Worm (Caenorhabditis elegans) whole organism, L4 larva: Measurements from ENCODE around the gene Y43F8C.3.

ENCODE experiments used
- D1046.2 ChIP-seq: fragments of 200-800 bp; sonication (Bioruptor generic); IDR thresholded peaks from 2 replicates; pipeline ENCODE4 v1.3.6; 2022; ENCODE audit warnings: missing genetic modification characterization, missing compliant biosample characterization
- F26F4.8 ChIP-seq: fragments of 200-800 bp; sonication (Bioruptor generic); conservative IDR thresholded peaks from 2 replicates; pipeline ENCODE4 v1.3.6; 2022; ENCODE audit warnings: missing genetic modification characterization, missing compliant biosample characterization
- F37D6.2 ChIP-seq: sonication (generic microtip); optimal IDR thresholded peaks from 2 replicates; lab custom pipeline; 2016; ENCODE audit warnings: mild to moderate bottlenecking, missing genetic modification characterization, missing compliant biosample characterization
- F44E2.7 ChIP-seq: fragments of 200-800 bp; sonication (Bioruptor generic); IDR thresholded peaks from 2 replicates; pipeline ENCODE4 v2.1.2; 2022; ENCODE audit warnings: missing genetic modification characterization, missing compliant biosample characterization
- F49E8.2 ChIP-seq: sonication (generic microtip); optimal IDR thresholded peaks from 2 replicates; lab custom pipeline; 2016; ENCODE audit warnings: missing compliant biosample characterization, mild to moderate bottlenecking, missing genetic modification characterization, borderline replicate concordance
- R02D3.7 ChIP-seq: fragments of 150-350 bp; sonication (generic microtip); optimal IDR thresholded peaks from 3 replicates; lab custom pipeline; 2014; ENCODE audit warnings: missing biosample characterization, missing genetic modification characterization
- Y48G9A.11 ChIP-seq: fragments of 200-800 bp; sonication (Bioruptor generic); IDR thresholded peaks from 2 replicates; pipeline ENCODE4 v1.3.6; 2022; ENCODE audit warnings: missing genetic modification reagents, missing genetic modification characterization, missing compliant biosample characterization
- aha-1 ChIP-seq: fragments of 150-350 bp; peaks from one replicate; lab custom pipeline; 2014; ENCODE audit warnings: missing biosample characterization, missing genetic modification characterization
- arid-1 ChIP-seq: fragments of 200-800 bp; sonication (Bioruptor generic); conservative IDR thresholded peaks from 2 replicates; pipeline ENCODE4 v1.3.6; 2022; ENCODE audit warnings: missing genetic modification reagents, missing genetic modification characterization, missing compliant biosample characterization
- attf-4 ChIP-seq: sonication (generic microtip); optimal IDR thresholded peaks from 3 replicates; lab custom pipeline; 2017; ENCODE audit warnings: missing biosample characterization, missing genetic modification characterization
- ceh-20 ChIP-seq: fragments of 200-800 bp; sonication (Bioruptor generic); IDR thresholded peaks from 2 replicates; pipeline ENCODE4 v1.3.6; 2022; ENCODE audit warnings: missing genetic modification reagents, missing genetic modification characterization, missing compliant biosample characterization
- ceh-32 ChIP-seq: sonication (generic microtip); optimal IDR thresholded peaks from 2 replicates; lab custom pipeline; 2016; ENCODE audit warnings: mild to moderate bottlenecking, missing genetic modification characterization, missing compliant biosample characterization; ENCODE audit not compliant: poor library complexity
- ceh-44 ChIP-seq: fragments of 200-800 bp; sonication (Bioruptor generic); IDR thresholded peaks from 2 replicates; pipeline ENCODE4 v1.3.6; 2022; ENCODE audit warnings: missing genetic modification reagents, missing genetic modification characterization, missing compliant biosample characterization
- ceh-82 ChIP-seq: sonication (generic microtip); optimal IDR thresholded peaks from 2 replicates; lab custom pipeline; 2017; ENCODE audit warnings: missing biosample characterization, missing genetic modification characterization
- cey-2 ChIP-seq: sonication (generic microtip); optimal IDR thresholded peaks from 3 replicates; lab custom pipeline; 2017; ENCODE audit warnings: missing genetic modification characterization, mild to moderate bottlenecking, missing compliant biosample characterization, antibody characterized with exemption, borderline replicate concordance; ENCODE audit not compliant: insufficient read depth
- ctbp-1 ChIP-seq: fragments of 200-800 bp; sonication (Bioruptor generic); IDR thresholded peaks from 2 replicates; pipeline ENCODE4 v1.3.6; 2022; ENCODE audit warnings: missing genetic modification reagents, missing genetic modification characterization, missing compliant biosample characterization
- daf-16 ChIP-seq, 3 experiments: sonication (generic microtip); optimal IDR thresholded peaks; 2 replicates each; lab custom pipeline; 2016 to 2017; ENCODE audit warnings: missing genetic modification characterization in 3 of 3, missing genetic modification reagents in 3 of 3, mild to moderate bottlenecking in 2 of 3, missing compliant biosample characterization in 2 of 3, missing biosample characterization in 1 of 3, moderate library complexity in 1 of 3
- daf-8 ChIP-seq: fragments of 200-800 bp; sonication (Bioruptor generic); IDR thresholded peaks from 2 replicates; pipeline ENCODE4 v1.3.6; 2022; ENCODE audit warnings: missing genetic modification characterization, missing compliant biosample characterization
- dmd-9 ChIP-seq: fragments of 200-800 bp; sonication (Bioruptor generic); IDR thresholded peaks from 2 replicates; pipeline ENCODE4 v1.3.6; 2022; ENCODE audit warnings: missing genetic modification reagents, missing genetic modification characterization, missing compliant biosample characterization
- dve-1 ChIP-seq: sonication (generic microtip); optimal IDR thresholded peaks from 2 replicates; lab custom pipeline; 2017; ENCODE audit warnings: antibody characterized with exemption, mild to moderate bottlenecking, missing genetic modification characterization, missing compliant biosample characterization; ENCODE audit not compliant: insufficient read depth
- egl-27 ChIP-seq: sonication (generic microtip); optimal IDR thresholded peaks from 3 replicates; lab custom pipeline; 2017; ENCODE audit warnings: missing biosample characterization, missing genetic modification reagents, missing genetic modification characterization
- egl-43 ChIP-seq: fragments of 200-800 bp; sonication (Bioruptor generic); IDR thresholded peaks from 2 replicates; pipeline ENCODE4 v1.3.6; 2022; ENCODE audit warnings: missing genetic modification reagents, missing genetic modification characterization, missing compliant biosample characterization
- gei-8 ChIP-seq: fragments of 200-800 bp; sonication (Bioruptor generic); optimal IDR thresholded peaks from 2 replicates; lab custom pipeline; 2018; ENCODE audit warnings: mild to moderate bottlenecking, missing genetic modification characterization, missing compliant biosample characterization
- hlh-11 ChIP-seq: fragments of 200-800 bp; sonication (Bioruptor generic); optimal IDR thresholded peaks from 2 replicates; lab custom pipeline; 2018; ENCODE audit warnings: mild to moderate bottlenecking, missing genetic modification characterization, missing compliant biosample characterization
- hlh-30 ChIP-seq: sonication (generic microtip); optimal IDR thresholded peaks from 2 replicates; lab custom pipeline; 2017; ENCODE audit warnings: antibody characterized with exemption, mild to moderate bottlenecking, missing genetic modification characterization, missing compliant biosample characterization; ENCODE audit not compliant: insufficient read depth
- hmg-1.1 ChIP-seq: fragments of 200-800 bp; sonication (Bioruptor generic); IDR thresholded peaks from 2 replicates; pipeline ENCODE4 v1.3.6; 2022; ENCODE audit warnings: missing genetic modification reagents, missing genetic modification characterization, missing compliant biosample characterization
- lin-15B ChIP-seq: fragments of 150-350 bp; sonication (generic microtip); optimal IDR thresholded peaks from 3 replicates; lab custom pipeline; 2014; ENCODE audit warnings: missing biosample characterization, missing genetic modification characterization
- lsy-2 ChIP-seq, 2 experiments: fragments of 150-350 bp in 1 of 2; sonication (generic microtip) in 1 of 2; optimal IDR thresholded peaks; 2 replicates each; lab custom pipeline; 2014 to 2017; ENCODE audit warnings: missing biosample characterization in 2 of 2, missing genetic modification characterization in 2 of 2
- madf-5 ChIP-seq, 2 experiments: fragments of 200-800 bp; sonication (Bioruptor generic); IDR thresholded peaks; 2 replicates each; pipeline ENCODE4 v1.3.6; 2022; ENCODE audit warnings: missing compliant biosample characterization in 2 of 2, missing genetic modification characterization in 2 of 2
- mdl-1 ChIP-seq, 2 experiments: fragments of 150-350 bp in 1 of 2; sonication (generic microtip) in 1 of 2; optimal IDR thresholded peaks; 2 replicates each; lab custom pipeline; 2014 to 2017; ENCODE audit warnings: missing biosample characterization in 2 of 2, missing genetic modification characterization in 2 of 2
- mep-1 ChIP-seq: fragments of 150-350 bp; sonication (generic microtip); optimal IDR thresholded peaks from 3 replicates; lab custom pipeline; 2014; ENCODE audit warnings: missing biosample characterization, missing genetic modification characterization
- mxl-2 ChIP-seq: fragments of 200-800 bp; sonication (Bioruptor generic); conservative IDR thresholded peaks from 2 replicates; pipeline ENCODE4 v1.3.6; 2022; ENCODE audit warnings: missing genetic modification reagents, missing genetic modification characterization, missing compliant biosample characterization
- nhr-25 ChIP-seq: sonication (generic microtip); optimal IDR thresholded peaks from 2 replicates; lab custom pipeline; 2017; ENCODE audit warnings: missing genetic modification characterization, mild to moderate bottlenecking, missing compliant biosample characterization, antibody characterized with exemption, moderate library complexity, borderline replicate concordance; ENCODE audit not compliant: insufficient read depth
- nhr-48 ChIP-seq: sonication (generic microtip); optimal IDR thresholded peaks from 2 replicates; lab custom pipeline; 2016; ENCODE audit warnings: mild to moderate bottlenecking, missing genetic modification characterization, missing compliant biosample characterization
- nhr-77 ChIP-seq: fragments of 150-350 bp; optimal IDR thresholded peaks from 2 replicates; lab custom pipeline; 2014; ENCODE audit warnings: missing biosample characterization, missing genetic modification characterization
- pqm-1 ChIP-seq: sonication (generic microtip); optimal IDR thresholded peaks from 2 replicates; lab custom pipeline; 2017; ENCODE audit warnings: missing biosample characterization, missing genetic modification characterization
- rbr-2 ChIP-seq: sonication (generic microtip); optimal IDR thresholded peaks from 2 replicates; lab custom pipeline; 2016; ENCODE audit warnings: missing genotype, missing genetic modification characterization, missing compliant biosample characterization
- set-16 ChIP-seq: fragments of 200-800 bp; sonication (Bioruptor generic); IDR thresholded peaks from 2 replicates; pipeline ENCODE4 v1.3.6; 2022; ENCODE audit warnings: missing genetic modification reagents, missing genetic modification characterization, missing compliant biosample characterization
- tag-97 ChIP-seq: fragments of 200-800 bp; sonication (Bioruptor generic); IDR thresholded peaks from 2 replicates; pipeline ENCODE4 v1.3.6; 2022; ENCODE audit warnings: missing genetic modification characterization, missing compliant biosample characterization
- unc-62 ChIP-seq, 3 experiments: fragments of 150-350 bp in 1 of 3; sonication (generic microtip); optimal IDR thresholded peaks in 2 of 3; peaks in 1 of 3; 1 replicate in 1 of 3; 2 replicates in 2 of 3; lab custom pipeline; 2014 to 2017; ENCODE audit warnings: missing biosample characterization in 3 of 3, missing genetic modification characterization in 3 of 3, missing genetic modification reagents in 3 of 3, missing genotype in 1 of 3
- vab-7 ChIP-seq: fragments of 200-800 bp; sonication (Bioruptor generic); IDR thresholded peaks from 2 replicates; pipeline ENCODE4 v1.3.6; 2022; ENCODE audit warnings: missing genetic modification reagents, missing genetic modification characterization, missing compliant biosample characterization
- zfp-3 ChIP-seq: fragments of 200-800 bp; sonication (Bioruptor generic); conservative IDR thresholded peaks from 2 replicates; pipeline ENCODE4 v1.3.6; 2022; ENCODE audit warnings: missing genetic modification reagents, missing genetic modification characterization, missing compliant biosample characterization
- zip-11 ChIP-seq: fragments of 200-800 bp; sonication (Bioruptor generic); IDR thresholded peaks from 2 replicates; pipeline ENCODE4 v1.3.6; 2022; ENCODE audit warnings: missing genetic modification characterization, missing compliant biosample characterization

Gene Y43F8C.3

DNA sequence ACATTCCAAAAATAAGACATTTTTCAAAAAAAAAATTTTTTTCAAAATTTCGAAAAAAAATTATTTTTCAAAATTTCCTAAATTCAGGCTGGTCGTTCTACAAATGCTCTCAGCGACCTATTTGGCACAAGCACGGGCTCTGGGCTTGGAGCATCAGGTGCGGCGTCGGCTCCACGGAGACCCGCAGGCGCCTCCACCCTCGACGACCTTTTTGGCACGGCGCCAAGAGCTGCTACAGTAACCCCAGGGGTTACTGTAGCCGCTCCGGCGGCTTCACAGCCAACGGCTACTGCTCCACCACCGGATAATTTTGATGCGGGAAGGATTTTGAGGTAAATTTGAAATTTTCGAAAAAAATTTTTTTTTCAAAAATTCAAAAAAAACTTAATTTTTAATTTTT is 3.3 kb upstream of the Y43F8C.3 start:
- no peak for TF ChIP-seq nhr-77 (tag; lab: Kevin White, UChicago)
- no peak for TF ChIP-seq ceh-32
- peak; percentile 91 for TF ChIP-seq set-16
- TF ChIP-seq dve-1 (tag; lab: Kevin White, UChicago) = no peak
- no peak for TF ChIP-seq Y48G9A.11 (GFP tag; lab: Robert Waterston, UW)
- no peak for TF ChIP-seq R02D3.7 (tag; lab: Kevin White, UChicago)

ce11 chrV:19624749-19625148 is 2.3 kb upstream of the Y43F8C.3 start, which contains the start of gene dyf-19:
dyf-19 (plus strand) TSS chrV:19625049.
- TF ChIP-seq madf-5 (GFP tag; IDR thresholded peaks at IDR 0.05; lab: Robert Waterston, UW) (no peak), cey-2 (no peak)
- TF ChIP-seq, all 104 proteins: peak for 0

- no peak for TF ChIP-seq daf-16 (GFP tag; optimal IDR thresholded peaks at IDR 0.05; lab: Kevin White, UChicago)
- TF ChIP-seq daf-16 (tag; optimal IDR thresholded peaks at IDR 0.05; lab: Kevin White, UChicago) = peak; percentile 16
- no peak for TF ChIP-seq vab-7
Observed at ce11 chrV:19623523-19624312, 1.3 kb upstream of the Y43F8C.3 start.

ce11 chrV:19620098-19620497 is 2.3 kb downstream of the Y43F8C.3 start:
- TF ChIP-seq mxl-2 (GFP tag; lab: Robert Waterston, UW) (no peak), lsy-2 (tag; optimal IDR thresholded peaks at IDR 0.05; lab: Kevin White, UChicago) (peak in 1 of 2 experiments; percentile 40), aha-1 (peak; percentile 60), tag-97 (GFP tag; lab: Robert Waterston, UW) (no peak), arid-1 (no peak), hlh-11 (tag; lab: Kevin White, UChicago) (no peak), attf-4 (tag; lab: Kevin White, UChicago) (no peak), egl-27 (no peak), D1046.2 (GFP tag; lab: Robert Waterston, UW) (no peak), egl-43 (GFP tag; lab: Robert Waterston, UW) (no peak), zip-11 (GFP tag; lab: Robert Waterston, UW) (no peak), nhr-25 (tag; lab: Kevin White, UChicago) (no peak), pqm-1 (no peak), mep-1 (no peak), hmg-1.1 (GFP tag; lab: Robert Waterston, UW) (peak; percentile 48; the same call in 1 of the 2 replicates), ctbp-1 (GFP tag; lab: Robert Waterston, UW) (no peak), mdl-1 (tag; optimal IDR thresholded peaks at IDR 0.05; lab: Kevin White, UChicago) (peak in 1 of 2 experiments; percentile 58), daf-8 (GFP tag; lab: Robert Waterston, UW) (no peak), ceh-44 (GFP tag; lab: Robert Waterston, UW) (no peak), F37D6.2 (no peak), zfp-3 (GFP tag; lab: Robert Waterston, UW) (no peak), ceh-32 (no peak), F26F4.8 (no peak), hlh-30 (tag; lab: Kevin White, UChicago) (peak; percentile 97), unc-62 (GFP tag; optimal IDR thresholded peaks at IDR 0.05 in 1 of 2; lab: Kevin White, UChicago) (peak in 1 of 2 experiments; percentile 1), unc-62 (tag; optimal IDR thresholded peaks at IDR 0.05; lab: Kevin White, UChicago) (no peak), dmd-9 (GFP tag; lab: Robert Waterston, UW) (no peak), rbr-2 (tag; lab: Kevin White, UChicago) (peak; percentile 14), F44E2.7 (no peak), nhr-48 (no peak), ceh-82 (tag; lab: Kevin White, UChicago) (no peak), gei-8 (GFP tag; lab: Kevin White, UChicago) (no peak), F49E8.2 (tag; lab: Kevin White, UChicago) (no peak), lin-15B (tag; lab: Kevin White, UChicago) (no peak), ceh-20 (no peak)
